Fruit fly (Drosophila melanogaster) whole organism, wandering third instar larva: ENCODE data around the gene Rm62.

Experiments
- CG9705 ChIP-seq: fragments of 200-800 bp; sonication (Bioruptor generic); optimal IDR thresholded peaks from 2 replicates; lab custom pipeline; 2018; ENCODE audit warnings: missing biosample characterization, mild to moderate bottlenecking, missing genetic modification characterization
- CrebA ChIP-seq: fragments of 200-800 bp; sonication (Bioruptor generic); optimal IDR thresholded peaks from 2 replicates; lab custom pipeline; 2016; ENCODE audit warnings: missing biosample characterization, mild to moderate bottlenecking, missing genetic modification characterization, borderline replicate concordance
- Dfd ChIP-seq: fragments of >200 bp; optimal IDR thresholded peaks from 2 replicates; lab custom pipeline; 2017; ENCODE audit warnings: missing biosample characterization, missing genetic modification characterization
- Dif ChIP-seq: fragments of 200-275, 200-300 bp; sonication (Bioruptor generic); optimal IDR thresholded peaks from 2 replicates; lab custom pipeline; 2018; ENCODE audit warnings: missing biosample characterization, missing genetic modification characterization; ENCODE audit not compliant: partially characterized antibody
- GATAd ChIP-seq: sonication (Bioruptor generic); optimal IDR thresholded peaks from 2 replicates; lab custom pipeline; 2016; ENCODE audit warnings: missing biosample characterization, missing genetic modification characterization
- HLH106 ChIP-seq: fragments of 200-800 bp; optimal IDR thresholded peaks from 3 replicates; lab custom pipeline; 2019; ENCODE audit warnings: missing biosample characterization, mild to moderate bottlenecking, missing genetic modification characterization, moderate library complexity
- Hr78 ChIP-seq: fragments of >200 bp; optimal IDR thresholded peaks from 2 replicates; lab custom pipeline; 2017; ENCODE audit warnings: missing biosample characterization, missing genetic modification characterization
- Hr83 ChIP-seq: fragments of 200-300 bp; sonication (Bioruptor generic); optimal IDR thresholded peaks from 2 replicates; lab custom pipeline; 2016; ENCODE audit warnings: missing biosample characterization, mild to moderate bottlenecking, missing genetic modification characterization, moderate library complexity; ENCODE audit not compliant: poor library complexity, severe bottlenecking
- OdsH ChIP-seq: fragments of 200-800 bp; sonication (Bioruptor generic); optimal IDR thresholded peaks from 2 replicates; lab custom pipeline; 2016; ENCODE audit warnings: missing biosample characterization, mild to moderate bottlenecking, missing genetic modification characterization
- Rel ChIP-seq, 2 experiments: fragments of 200-800 bp; sonication (Bioruptor generic) in 1 of 2; optimal IDR thresholded peaks; 2 replicates in 1 of 2; 3 replicates in 1 of 2; lab custom pipeline; 2016 to 2019; ENCODE audit warnings: mild to moderate bottlenecking in 2 of 2, missing biosample characterization in 2 of 2, missing genetic modification characterization in 2 of 2, moderate library complexity in 1 of 2
- Sp1 ChIP-seq: fragments of 200-800 bp; sonication (Bioruptor generic); optimal IDR thresholded peaks from 3 replicates; lab custom pipeline; 2019; ENCODE audit warnings: missing biosample characterization, mild to moderate bottlenecking, missing genetic modification characterization, moderate library complexity
- Vsx2 ChIP-seq: fragments of 200-300, 225-300 bp; sonication (Bioruptor generic); optimal IDR thresholded peaks from 2 replicates; lab custom pipeline; 2018; ENCODE audit warnings: missing biosample characterization, missing genetic modification characterization; ENCODE audit not compliant: partially characterized antibody
- dl ChIP-seq, 2 experiments: fragments of 175-275, 200-275 bp in 1 of 2; fragments of 200-275 bp in 1 of 2; sonication (Bioruptor generic); optimal IDR thresholded peaks; lab custom pipeline; 2018; ENCODE audit warnings: mild to moderate bottlenecking in 2 of 2, missing biosample characterization in 2 of 2, missing genetic modification characterization in 2 of 2, moderate library complexity in 2 of 2; ENCODE audit not compliant: partially characterized antibody in 2 of 2, insufficient read depth in 1 of 2
- dmrt93B ChIP-seq: fragments of 200-800 bp; sonication (Bioruptor generic); optimal IDR thresholded peaks from 2 replicates; lab custom pipeline; 2018; ENCODE audit warnings: missing biosample characterization, mild to moderate bottlenecking, missing genetic modification characterization
- dsf ChIP-seq: sonication (Bioruptor generic); optimal IDR thresholded peaks from 2 replicates; lab custom pipeline; 2016; ENCODE audit warnings: missing biosample characterization, missing genetic modification characterization, borderline replicate concordance
- ey ChIP-seq: fragments of 200-800 bp; sonication (Bioruptor generic); optimal IDR thresholded peaks from 2 replicates; lab custom pipeline; 2016; ENCODE audit warnings: missing biosample characterization, missing genetic modification characterization
- foxo ChIP-seq, 2 experiments: fragments of 200-800 bp; sonication (Bioruptor generic); optimal IDR thresholded peaks; 2 replicates in 1 of 2; 3 replicates in 1 of 2; lab custom pipeline; 2016 to 2017; ENCODE audit warnings: missing biosample characterization in 2 of 2, missing genetic modification characterization in 2 of 2
- fru ChIP-seq: fragments of 200-800 bp; sonication (Bioruptor generic); optimal IDR thresholded peaks from 3 replicates; lab custom pipeline; 2016; ENCODE audit warnings: missing biosample characterization, mild to moderate bottlenecking, missing genetic modification characterization
- jim ChIP-seq: fragments of 175-275, 200-325 bp; sonication (Bioruptor generic); optimal IDR thresholded peaks from 2 replicates; lab custom pipeline; 2016; ENCODE audit warnings: missing biosample characterization, mild to moderate bottlenecking, missing genetic modification characterization
- lola ChIP-seq: fragments of >200 bp; optimal IDR thresholded peaks from 2 replicates; lab custom pipeline; 2017; ENCODE audit warnings: missing biosample characterization, missing genetic modification characterization
- pan ChIP-seq: fragments of >200 bp; optimal IDR thresholded peaks from 2 replicates; lab custom pipeline; 2017
- sage ChIP-seq: fragments of 200-800 bp; sonication (Bioruptor generic); optimal IDR thresholded peaks from 2 replicates; lab custom pipeline; 2016; ENCODE audit warnings: missing biosample characterization, mild to moderate bottlenecking, missing genetic modification characterization
- sv ChIP-seq: fragments of 200-800 bp; sonication (Bioruptor generic); optimal IDR thresholded peaks from 3 replicates; lab custom pipeline; 2016; ENCODE audit warnings: missing biosample characterization, missing genetic modification characterization
- tai ChIP-seq: sonication (Bioruptor generic); optimal IDR thresholded peaks from 2 replicates; lab custom pipeline; 2016; ENCODE audit warnings: missing biosample characterization, missing genetic modification characterization
- woc ChIP-seq: sonication (Bioruptor generic); optimal IDR thresholded peaks from 2 replicates; lab custom pipeline; 2016; ENCODE audit warnings: missing biosample characterization, mild to moderate bottlenecking, missing genetic modification characterization

Gene Rm62

DNA sequence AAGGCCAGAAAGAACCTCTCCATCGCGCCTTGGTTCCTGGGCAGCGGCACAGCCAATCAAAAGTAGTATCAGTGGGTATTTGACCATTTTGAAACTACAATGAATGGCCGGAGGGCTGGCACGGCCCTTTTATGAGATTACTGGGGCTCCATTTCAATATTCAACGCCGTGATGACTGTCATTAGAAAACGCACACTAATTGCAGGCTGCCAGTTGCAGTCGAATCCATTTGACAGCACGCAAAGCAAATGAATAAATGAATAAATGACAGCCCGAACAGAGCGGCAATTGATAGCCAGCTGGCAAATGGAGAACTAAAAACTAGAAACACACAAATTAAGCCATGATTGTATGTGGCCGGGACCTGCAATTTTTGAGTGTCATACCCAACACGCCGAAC, 31.7 kb downstream of the Rm62 start, which contains the start of gene Obp83b:
Obp83b (minus strand) TSS at position 101 of the 400 bp plus-strand sequence.
- TF ChIP-seq ey (GFP tag; lab: Kevin White, UChicago) = no peak
- TF ChIP-seq dsf (GFP tag; lab: Kevin White, UChicago) = no peak
- TF ChIP-seq Vsx2 (GFP tag; lab: Kevin White, UChicago) = no peak
- no peak for TF ChIP-seq Dif
- no peak for TF ChIP-seq HLH106 (tag; lab: Kevin White, UChicago)
- no peak for TF ChIP-seq lola
- no peak for TF ChIP-seq Rel (GFP tag; optimal IDR thresholded peaks at IDR 0.05; lab: Kevin White, UChicago)
- no peak for TF ChIP-seq Rel (tag; optimal IDR thresholded peaks at IDR 0.05; lab: Kevin White, UChicago)
- TF ChIP-seq GATAd (GFP tag; lab: Kevin White, UChicago) = no peak

- TF ChIP-seq Vsx2 (GFP tag; lab: Kevin White, UChicago) (no peak), fru (no peak), OdsH (GFP tag; lab: Kevin White, UChicago) (no peak), Rel (GFP tag; optimal IDR thresholded peaks at IDR 0.05; lab: Kevin White, UChicago) (no peak), Rel (tag; optimal IDR thresholded peaks at IDR 0.05; lab: Kevin White, UChicago) (no peak), Dif (no peak), jim (GFP tag; lab: Kevin White, UChicago) (no peak), foxo (GFP tag; optimal IDR thresholded peaks at IDR 0.05; lab: Kevin White, UChicago) (no peak), Hr78 (no peak), tai (GFP tag; lab: Kevin White, UChicago) (no peak), sv (GFP tag; lab: Kevin White, UChicago) (no peak), sage (GFP tag; lab: Kevin White, UChicago) (no peak), CG9705 (GFP tag; lab: Kevin White, UChicago) (no peak), GATAd (GFP tag; lab: Kevin White, UChicago) (no peak)
These were observed 33.2 kb downstream of the Rm62 start, which contains the start of gene Obp83a for dm6 chr3R:5975145-5975544. TSS of gene Obp83a (minus strand) at chr3R:5975245.

DNA sequence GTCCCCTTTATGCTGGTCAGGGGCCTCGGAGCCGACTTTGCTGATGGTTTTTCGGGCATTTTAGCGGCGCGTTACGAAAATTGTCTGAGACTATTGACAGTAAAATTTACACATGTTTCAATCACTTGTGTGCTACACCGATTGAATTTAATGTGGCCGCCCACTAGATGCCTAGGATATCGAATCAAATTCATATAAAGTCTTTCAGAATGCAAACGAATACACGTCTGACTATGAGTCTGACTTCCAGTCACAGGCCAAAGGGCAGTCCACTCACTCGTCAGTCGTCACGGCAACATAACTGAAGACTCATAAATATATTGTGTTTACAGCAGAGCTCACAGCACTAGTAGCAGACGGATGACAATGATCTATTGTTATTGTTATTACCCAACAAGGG, 47.5 kb downstream of the Rm62 start, which contains the start of gene CG11373:
CG11373 (minus strand) TSS at position 101 of the 400 bp plus-strand sequence.
- no peak for TF ChIP-seq CrebA (GFP tag; lab: Kevin White, UChicago)
- no peak for TF ChIP-seq Dfd (GFP tag; lab: Kevin White, UChicago)
- TF ChIP-seq pan (lab: Kevin White, UChicago) = no peak
- no peak for TF ChIP-seq Sp1 (GFP tag; lab: Kevin White, UChicago)
- TF ChIP-seq woc (GFP tag; lab: Kevin White, UChicago) = no peak
- no peak for TF ChIP-seq tai (GFP tag; lab: Kevin White, UChicago)
- no peak for TF ChIP-seq Hr83 (GFP tag; lab: Kevin White, UChicago)
- no peak for TF ChIP-seq dmrt93B
- TF ChIP-seq fru = no peak
- no peak for TF ChIP-seq dl (GFP tag; optimal IDR thresholded peaks at IDR 0.05; lab: Kevin White, UChicago; ENCODE audit: insufficient read depth in 1 of 2, partially characterized antibody in 2 of 2)
- no peak for TF ChIP-seq Vsx2 (GFP tag; lab: Kevin White, UChicago)

DNA sequence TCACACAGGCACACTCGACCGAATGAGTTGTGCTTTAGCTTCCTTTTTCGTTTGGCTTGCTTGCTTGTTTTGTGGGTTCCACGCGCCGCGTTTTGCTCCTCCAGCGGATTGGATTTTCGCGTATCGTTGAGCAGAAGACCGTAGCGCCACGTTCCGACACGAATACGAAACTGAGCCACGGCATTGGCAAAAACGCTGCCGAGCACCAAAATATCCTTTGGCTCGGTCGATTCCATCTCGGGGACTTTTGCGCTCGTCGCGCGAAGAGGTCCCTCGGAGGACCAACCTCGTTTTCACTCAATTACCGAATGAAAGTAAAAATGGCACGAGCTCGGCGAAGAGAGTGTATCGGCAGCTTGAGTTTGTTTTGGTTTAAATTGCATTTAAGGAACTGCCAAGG, 49.0 kb downstream of the Rm62 start, which contains the start of gene side-III:
side-III (minus strand) TSS at position 174 of the 400 bp plus-strand sequence.
- no peak for TF ChIP-seq foxo (GFP tag; optimal IDR thresholded peaks at IDR 0.05; lab: Kevin White, UChicago)
- no peak for TF ChIP-seq sage (GFP tag; lab: Kevin White, UChicago)
- TF ChIP-seq Sp1 (GFP tag; lab: Kevin White, UChicago) = no peak
- TF ChIP-seq CG9705 (GFP tag; lab: Kevin White, UChicago) = no peak
- TF ChIP-seq sv (GFP tag; lab: Kevin White, UChicago) = no peak
- TF ChIP-seq Rel (GFP tag; optimal IDR thresholded peaks at IDR 0.05; lab: Kevin White, UChicago) = no peak
- no peak for TF ChIP-seq Rel (tag; optimal IDR thresholded peaks at IDR 0.05; lab: Kevin White, UChicago)
- TF ChIP-seq ey (GFP tag; lab: Kevin White, UChicago) = no peak
